Fruit fly (Drosophila melanogaster) whole organism, embryonic: Measurements from ENCODE around the gene Chd1.

ENCODE experiments used
- Abd-B ChIP-seq: fragments of 200-800 bp; sonication (Bioruptor generic); optimal IDR thresholded peaks from 2 replicates; lab custom pipeline; 2018; ENCODE audit warnings: missing biosample characterization, mild to moderate bottlenecking, missing genetic modification characterization, moderate library complexity
- Atf3 ChIP-seq: fragments of 200-800 bp; sonication (Bioruptor generic); optimal IDR thresholded peaks from 3 replicates; lab custom pipeline; 2016; ENCODE audit warnings: missing biosample characterization, missing genetic modification characterization
- C15 ChIP-seq: fragments of 200-800 bp; sonication (Bioruptor generic); IDR thresholded peaks from 3 replicates; pipeline ENCODE4 v1.3.6; 2022; ENCODE audit warnings: missing biosample characterization, missing genetic modification characterization
- CG12104 ChIP-seq: fragments of 200-800 bp; sonication (Bioruptor generic); optimal IDR thresholded peaks from 3 replicates; lab custom pipeline; 2016; ENCODE audit warnings: missing biosample characterization, missing genetic modification characterization
- CG14860 ChIP-seq: fragments of 200-800 bp; sonication (Bioruptor generic); IDR thresholded peaks from 3 replicates; pipeline ENCODE4 v1.3.6; 2022; ENCODE audit warnings: missing biosample characterization, missing genetic modification characterization; ENCODE audit not compliant: partially characterized antibody
- CG15601 ChIP-seq: fragments of 200-800 bp; sonication (Bioruptor generic); optimal IDR thresholded peaks from 3 replicates; lab custom pipeline; 2019; ENCODE audit warnings: missing biosample characterization, mild to moderate bottlenecking, missing genetic modification characterization, moderate library complexity
- CG17568 ChIP-seq: fragments of 200-800 bp; sonication (Bioruptor generic); optimal IDR thresholded peaks from 2 replicates; lab custom pipeline; 2018; ENCODE audit warnings: missing biosample characterization, mild to moderate bottlenecking, missing genetic modification characterization, moderate library complexity
- CG17612 ChIP-seq: fragments of 200-800 bp; sonication (Bioruptor generic); IDR thresholded peaks from 2 replicates; pipeline ENCODE4 v1.3.6; 2022; ENCODE audit warnings: missing biosample characterization, missing genetic modification characterization
- CG2116 ChIP-seq: fragments of 200-800 bp; sonication (Bioruptor generic); optimal IDR thresholded peaks from 3 replicates; lab custom pipeline; 2018; ENCODE audit warnings: missing biosample characterization, mild to moderate bottlenecking, missing genetic modification characterization
- CG30403 ChIP-seq: fragments of 200-800 bp; sonication (Bioruptor generic); optimal IDR thresholded peaks from 3 replicates; lab custom pipeline; 2016; ENCODE audit warnings: missing biosample characterization, missing genetic modification characterization
- CG6854 ChIP-seq: fragments of 200-800 bp; sonication (Bioruptor generic); optimal IDR thresholded peaks from 3 replicates; lab custom pipeline; 2017; ENCODE audit warnings: missing biosample characterization, mild to moderate bottlenecking, missing genetic modification characterization
- CG8944 ChIP-seq: fragments of 200-800 bp; sonication (Bioruptor generic); optimal IDR thresholded peaks from 3 replicates; lab custom pipeline; 2016; ENCODE audit warnings: missing biosample characterization, missing genetic modification characterization
- CG9437 ChIP-seq: fragments of 200-800 bp; sonication (Bioruptor generic); optimal IDR thresholded peaks from 2 replicates; lab custom pipeline; 2018; ENCODE audit warnings: missing biosample characterization, mild to moderate bottlenecking, missing genetic modification characterization
- Camta ChIP-seq: fragments of 200-800 bp; sonication (Bioruptor generic); optimal IDR thresholded peaks from 2 replicates; lab custom pipeline; 2016; ENCODE audit warnings: missing biosample characterization, missing genetic modification characterization
- Chrac-16 ChIP-seq: fragments of 200-800 bp; sonication (Bioruptor generic); optimal IDR thresholded peaks from 3 replicates; lab custom pipeline; 2016; ENCODE audit warnings: missing biosample characterization, missing genetic modification characterization
- Dip2 ChIP-seq: fragments of 200-800 bp; sonication (Bioruptor generic); IDR thresholded peaks from 2 replicates; pipeline ENCODE4 v1.3.6; 2022; ENCODE audit warnings: missing biosample characterization, missing genetic modification characterization
- Dp ChIP-seq: fragments of 200-800 bp; sonication (Bioruptor generic); optimal IDR thresholded peaks from 2 replicates; lab custom pipeline; 2018; ENCODE audit warnings: missing biosample characterization, mild to moderate bottlenecking, missing genetic modification characterization, moderate library complexity
- H15 ChIP-seq: fragments of 200-800 bp; sonication (Bioruptor generic); IDR thresholded peaks from 3 replicates; pipeline ENCODE4 v1.3.6; 2022; ENCODE audit warnings: missing biosample characterization, missing genetic modification characterization
- Hr51 ChIP-seq, 2 experiments: fragments of 200-800 bp; sonication (Bioruptor generic); optimal IDR thresholded peaks; 2 replicates in 1 of 2; 3 replicates in 1 of 2; lab custom pipeline; 2016 to 2018; ENCODE audit warnings: missing biosample characterization in 2 of 2, missing genetic modification characterization in 2 of 2, mild to moderate bottlenecking in 1 of 2, moderate library complexity in 1 of 2
- NC2α ChIP-seq: fragments of 200-800 bp; sonication (Bioruptor generic); optimal IDR thresholded peaks from 2 replicates; lab custom pipeline; 2016; ENCODE audit warnings: missing biosample characterization, missing genetic modification characterization
- NK7.1 ChIP-seq: fragments of 200-800 bp; sonication (Bioruptor generic); optimal IDR thresholded peaks from 3 replicates; lab custom pipeline; 2016; ENCODE audit warnings: missing biosample characterization, missing genetic modification characterization
- Sry-δ ChIP-seq: fragments of 200-800 bp; sonication (Bioruptor generic); optimal IDR thresholded peaks from 2 replicates; lab custom pipeline; 2016; ENCODE audit warnings: missing biosample characterization, missing genetic modification characterization
- Xbp1 ChIP-seq: fragments of 200-800 bp; sonication (Bioruptor generic); optimal IDR thresholded peaks from 3 replicates; lab custom pipeline; 2016; ENCODE audit warnings: missing biosample characterization, mild to moderate bottlenecking, missing genetic modification characterization
- ara ChIP-seq: fragments of 200-800 bp; sonication (Bioruptor generic); IDR thresholded peaks from 2 replicates; pipeline ENCODE4 v1.3.6; 2022; ENCODE audit warnings: missing biosample characterization, missing genetic modification characterization
- cas ChIP-seq: fragments of 200-800 bp; sonication (Bioruptor generic); IDR thresholded peaks from 2 replicates; pipeline ENCODE4 v1.3.6; 2022; ENCODE audit warnings: missing biosample characterization, missing genetic modification characterization
- cg ChIP-seq: fragments of 200-800 bp; sonication (Bioruptor generic); optimal IDR thresholded peaks from 3 replicates; lab custom pipeline; 2019; ENCODE audit warnings: missing biosample characterization, mild to moderate bottlenecking, missing genetic modification characterization, moderate library complexity
- dpn ChIP-seq, 2 experiments: fragments of 200-800 bp; sonication (Bioruptor generic); optimal IDR thresholded peaks; 3 replicates each; lab custom pipeline; 2016; ENCODE audit warnings: missing biosample characterization in 2 of 2, missing genetic modification characterization in 2 of 2
- fru ChIP-seq: fragments of >200 bp; optimal IDR thresholded peaks from 2 replicates; lab custom pipeline; 2017
- gfzf ChIP-seq: fragments of 200-800 bp; sonication (Bioruptor generic); optimal IDR thresholded peaks from 2 replicates; lab custom pipeline; 2016; ENCODE audit warnings: missing biosample characterization, mild to moderate bottlenecking, missing genetic modification characterization, moderate library complexity
- gsb ChIP-seq: fragments of 200-800 bp; sonication (Bioruptor generic); IDR thresholded peaks from 2 replicates; pipeline ENCODE4 v1.3.6; 2022; ENCODE audit warnings: missing biosample characterization, missing genetic modification characterization
- gsb-n ChIP-seq: fragments of 200-800 bp; sonication (Bioruptor generic); optimal IDR thresholded peaks from 3 replicates; lab custom pipeline; 2018; ENCODE audit warnings: missing biosample characterization, mild to moderate bottlenecking, missing genetic modification characterization
- hth ChIP-seq: fragments of >200 bp; optimal IDR thresholded peaks from 2 replicates; lab custom pipeline; 2017; ENCODE audit warnings: inconsistent platforms
- inv ChIP-seq: fragments of 200-800 bp; sonication (Bioruptor generic); IDR thresholded peaks from 2 replicates; pipeline ENCODE4 v1.3.6; 2022; ENCODE audit warnings: missing biosample characterization, missing genetic modification characterization; ENCODE audit not compliant: partially characterized antibody
- jigr1 ChIP-seq: fragments of 200-800 bp; sonication (Bioruptor generic); IDR thresholded peaks from 3 replicates; pipeline ENCODE4 v1.3.6; 2022; ENCODE audit warnings: missing biosample characterization, missing genetic modification characterization
- lbe ChIP-seq: fragments of 200-800 bp; sonication (Bioruptor generic); optimal IDR thresholded peaks from 2 replicates; lab custom pipeline; 2016; ENCODE audit warnings: missing biosample characterization, mild to moderate bottlenecking, missing genetic modification characterization
- lov ChIP-seq, 2 experiments: fragments of 200-800 bp in 1 of 2; fragments of >200 bp in 1 of 2; sonication (Bioruptor generic) in 1 of 2; IDR thresholded peaks in 1 of 2; optimal IDR thresholded peaks in 1 of 2; 2 replicates in 1 of 2; 3 replicates in 1 of 2; pipeline versions ENCODE4 v1.3.6 to Lab custom; 2017 to 2022; ENCODE audit warnings: missing biosample characterization in 1 of 2, missing genetic modification characterization in 1 of 2
- maf-S ChIP-seq: fragments of 200-800 bp; sonication (Bioruptor generic); optimal IDR thresholded peaks from 2 replicates; lab custom pipeline; 2016; ENCODE audit warnings: missing biosample characterization, missing genetic modification characterization
- nerfin-1 ChIP-seq: fragments of 200-800 bp; sonication (Bioruptor generic); optimal IDR thresholded peaks from 3 replicates; lab custom pipeline; 2019; ENCODE audit warnings: missing biosample characterization, mild to moderate bottlenecking, missing genetic modification characterization, moderate library complexity
- nmo ChIP-seq: fragments of 200-800 bp; sonication (Bioruptor generic); optimal IDR thresholded peaks from 2 replicates; lab custom pipeline; 2018; ENCODE audit warnings: missing biosample characterization, mild to moderate bottlenecking, missing genetic modification characterization, moderate library complexity
- pita ChIP-seq: fragments of 200-800 bp; sonication (Bioruptor generic); optimal IDR thresholded peaks from 2 replicates; lab custom pipeline; 2017; ENCODE audit warnings: missing biosample characterization, mild to moderate bottlenecking, missing genetic modification characterization
- repo ChIP-seq: fragments of 200-800 bp; sonication (Bioruptor generic); optimal IDR thresholded peaks from 2 replicates; lab custom pipeline; 2016; ENCODE audit warnings: missing biosample characterization, missing genetic modification characterization
- sc ChIP-seq, 3 experiments: fragments of >200 bp in 2 of 3; fragments of 200-800 bp in 1 of 3; sonication (Bioruptor generic) in 1 of 3; optimal IDR thresholded peaks; 2 replicates in 2 of 3; 3 replicates in 1 of 3; lab custom pipeline; 2017; ENCODE audit warnings: mild to moderate bottlenecking in 1 of 3, missing biosample characterization in 1 of 3, missing genetic modification characterization in 1 of 3, missing genetic modification reagents in 1 of 3
- sisA ChIP-seq: fragments of 200-800 bp; sonication (Bioruptor generic); IDR thresholded peaks from 2 replicates; pipeline ENCODE4 v1.3.6; 2022; ENCODE audit warnings: missing biosample characterization, missing genetic modification characterization
- sr ChIP-seq: fragments of 200-800 bp; sonication (Bioruptor generic); IDR thresholded peaks from 3 replicates; pipeline ENCODE4 v1.3.6; 2022; ENCODE audit warnings: missing biosample characterization, missing genetic modification characterization
- stc ChIP-seq: fragments of 200-800 bp; sonication (Bioruptor generic); IDR thresholded peaks from 2 replicates; pipeline ENCODE4 v1.3.6; 2022; ENCODE audit warnings: missing biosample characterization, missing genetic modification characterization
- stwl ChIP-seq: fragments of 200-800 bp; sonication (Bioruptor generic); optimal IDR thresholded peaks from 3 replicates; lab custom pipeline; 2018; ENCODE audit warnings: missing biosample characterization, mild to moderate bottlenecking, missing genetic modification characterization, moderate library complexity
- tgo ChIP-seq: fragments of 200-800 bp; sonication (Bioruptor generic); IDR thresholded peaks from 3 replicates; pipeline ENCODE4 v1.3.6; 2022; ENCODE audit warnings: missing biosample characterization, missing genetic modification characterization
- tna ChIP-seq: fragments of 200-800 bp; sonication (Bioruptor generic); IDR thresholded peaks from 2 replicates; pipeline ENCODE4 v1.3.6; 2022; ENCODE audit warnings: missing biosample characterization, missing genetic modification characterization; ENCODE audit not compliant: partially characterized antibody
- tx ChIP-seq: fragments of 200-800 bp; sonication (Bioruptor generic); optimal IDR thresholded peaks from 2 replicates; lab custom pipeline; 2016; ENCODE audit warnings: missing biosample characterization, missing genetic modification characterization
- usp ChIP-seq: fragments of >200 bp; optimal IDR thresholded peaks from 2 replicates; lab custom pipeline; 2017; ENCODE audit warnings: missing biosample characterization, missing genetic modification characterization

Chd1 gene

dm6 chr2L:3037153-3037579 is 49.6 kb upstream of the Chd1 start, which contains the start of the genes CG17260 and SerRS (continued):
- TF ChIP-seq tgo (GFP tag; lab: Robert Waterston, UW) (peak; percentile 94), H15 (GFP tag; lab: Robert Waterston, UW) (peak; percentile 86), maf-S (GFP tag; lab: Kevin White, UChicago) (peak; percentile 93), stc (peak; percentile 86), Camta (peak; percentile 77), usp (GFP tag; lab: Kevin White, UChicago) (no peak), pita (GFP tag; lab: Kevin White, UChicago) (no peak), sr (GFP tag; lab: Robert Waterston, UW) (no peak), nerfin-1 (tag; lab: Kevin White, UChicago) (peak; percentile 87), CG12104 (GFP tag; lab: Kevin White, UChicago) (peak; percentile 89), sc (optimal IDR thresholded peaks at IDR 0.05; lab: Kevin White, UChicago) (no peak), sc (GFP tag; optimal IDR thresholded peaks at IDR 0.05; lab: Kevin White, UChicago) (no peak), gfzf (peak; percentile 40), dpn (GFP tag; optimal IDR thresholded peaks at IDR 0.05; lab: Kevin White, UChicago) (peak; percentile 95 to 96), Dp (GFP tag; lab: Kevin White, UChicago) (peak; percentile 32), Chrac-16 (peak; percentile 94), Abd-B (GFP tag; lab: Kevin White, UChicago) (peak; percentile 92), stwl (tag; lab: Kevin White, UChicago) (peak; percentile 73), gsb-n (no peak), fru (lab: Kevin White, UChicago) (no peak), hth (no peak), nmo (peak; percentile 96), CG14860 (GFP tag; lab: Robert Waterston, UW) (no peak), cas (GFP tag; lab: Robert Waterston, UW) (peak; percentile 77; the same call in 1 of the 2 replicates), NK7.1 (peak; percentile 91), gsb (GFP tag; lab: Robert Waterston, UW) (peak; percentile 73), Sry-δ (GFP tag; lab: Kevin White, UChicago) (peak; percentile 66), ara (GFP tag; lab: Robert Waterston, UW) (peak; percentile 86), CG2116 (GFP tag; lab: Kevin White, UChicago) (peak; percentile 79), cg (no peak), Xbp1 (GFP tag; lab: Kevin White, UChicago) (peak; percentile 96), NC2α (peak; percentile 73), tna (GFP tag; lab: Robert Waterston, UW) (no peak), C15 (GFP tag; lab: Robert Waterston, UW) (peak; percentile 79; the same call in 2 of the 3 replicates), CG30403 (GFP tag; lab: Kevin White, UChicago) (peak; percentile 98), CG6854 (GFP tag; lab: Kevin White, UChicago) (peak; percentile 52), CG17612 (GFP tag; lab: Robert Waterston, UW) (peak; percentile 78), CG9437 (GFP tag; lab: Kevin White, UChicago) (peak; percentile 87), jigr1 (GFP tag; lab: Robert Waterston, UW) (peak; percentile 85; the same call in 2 of the 3 replicates), repo (peak; percentile 68), tx (GFP tag; lab: Kevin White, UChicago) (peak; percentile 90), inv (GFP tag; lab: Robert Waterston, UW) (peak; percentile 34; the same call in 1 of the 2 replicates), CG8944 (GFP tag; lab: Kevin White, UChicago) (peak; percentile 92), lov (optimal IDR thresholded peaks at IDR 0.05; lab: Kevin White, UChicago) (no peak), lov (GFP tag; IDR thresholded peaks at IDR 0.05; lab: Robert Waterston, UW) (0 out of 3 replicates have a peak, but pooled peaks have one; percentile 35), sisA (GFP tag; lab: Robert Waterston, UW) (peak; percentile 94), CG15601 (tag; lab: Kevin White, UChicago) (peak; percentile 87), Hr51 (GFP tag; optimal IDR thresholded peaks at IDR 0.05; lab: Kevin White, UChicago) (peak in 1 of 2 experiments; percentile 88), lbe (GFP tag; lab: Kevin White, UChicago) (peak; percentile 93), Atf3 (GFP tag; lab: Kevin White, UChicago) (peak; percentile 89), CG17568 (GFP tag; lab: Kevin White, UChicago) (no peak), Dip2 (GFP tag; lab: Robert Waterston, UW) (peak; percentile 59; the same call in 1 of the 2 replicates)
